Fruit fly (Drosophila melanogaster) whole organism, embryonic: Measurements from ENCODE around the gene CG32281.

Experiments
- Asciz ChIP-seq: fragments of 200-800 bp; sonication (Bioruptor generic); optimal IDR thresholded peaks from 2 replicates; lab custom pipeline; 2017; ENCODE audit warnings: missing biosample characterization, mild to moderate bottlenecking, missing genetic modification characterization, missing genetic modification reagents
- CG15601 ChIP-seq: fragments of 200-800 bp; sonication (Bioruptor generic); optimal IDR thresholded peaks from 3 replicates; lab custom pipeline; 2019; ENCODE audit warnings: missing biosample characterization, mild to moderate bottlenecking, missing genetic modification characterization, moderate library complexity
- CG3726 ChIP-seq: fragments of 200-800 bp; sonication (Bioruptor generic); IDR thresholded peaks from 3 replicates; pipeline ENCODE4, ENCODE4 v1.3.6; 2022; ENCODE audit warnings: missing biosample characterization, missing genetic modification characterization
- Hr39 ChIP-seq: fragments of >200 bp; optimal IDR thresholded peaks from 2 replicates; lab custom pipeline; 2017
- Lpt ChIP-seq: fragments of >200 bp; optimal IDR thresholded peaks from 2 replicates; lab custom pipeline; 2018; ENCODE audit warnings: missing biosample characterization, missing genetic modification characterization
- Side ChIP-seq: fragments of 200-800 bp; sonication (Bioruptor generic); optimal IDR thresholded peaks from 2 replicates; lab custom pipeline; 2016; ENCODE audit warnings: missing biosample characterization, missing genetic modification characterization
- Sry-β ChIP-seq: fragments of 200-800 bp; sonication (Bioruptor generic); optimal IDR thresholded peaks from 2 replicates; lab custom pipeline; 2018; ENCODE audit warnings: missing biosample characterization, mild to moderate bottlenecking, missing genetic modification characterization, moderate library complexity
- ems ChIP-seq: fragments of 200-800 bp; sonication (Bioruptor generic); optimal IDR thresholded peaks from 3 replicates; lab custom pipeline; 2016; ENCODE audit warnings: missing biosample characterization, missing genetic modification characterization
- h ChIP-seq: fragments of >200 bp; optimal IDR thresholded peaks from 2 replicates; lab custom pipeline; 2017
- peb ChIP-seq: fragments of 200-800 bp; sonication (Bioruptor generic); IDR thresholded peaks from 2 replicates; pipeline ENCODE4 v1.3.6; 2022; ENCODE audit warnings: missing biosample characterization, missing genetic modification characterization
- pita ChIP-seq: fragments of 200-800 bp; sonication (Bioruptor generic); optimal IDR thresholded peaks from 2 replicates; lab custom pipeline; 2017; ENCODE audit warnings: missing biosample characterization, mild to moderate bottlenecking, missing genetic modification characterization
- sens ChIP-seq: fragments of 200-800 bp; sonication (Bioruptor generic); peaks from one replicate; lab custom pipeline; 2016; ENCODE audit warnings: missing biosample characterization, missing genetic modification characterization

DNA sequence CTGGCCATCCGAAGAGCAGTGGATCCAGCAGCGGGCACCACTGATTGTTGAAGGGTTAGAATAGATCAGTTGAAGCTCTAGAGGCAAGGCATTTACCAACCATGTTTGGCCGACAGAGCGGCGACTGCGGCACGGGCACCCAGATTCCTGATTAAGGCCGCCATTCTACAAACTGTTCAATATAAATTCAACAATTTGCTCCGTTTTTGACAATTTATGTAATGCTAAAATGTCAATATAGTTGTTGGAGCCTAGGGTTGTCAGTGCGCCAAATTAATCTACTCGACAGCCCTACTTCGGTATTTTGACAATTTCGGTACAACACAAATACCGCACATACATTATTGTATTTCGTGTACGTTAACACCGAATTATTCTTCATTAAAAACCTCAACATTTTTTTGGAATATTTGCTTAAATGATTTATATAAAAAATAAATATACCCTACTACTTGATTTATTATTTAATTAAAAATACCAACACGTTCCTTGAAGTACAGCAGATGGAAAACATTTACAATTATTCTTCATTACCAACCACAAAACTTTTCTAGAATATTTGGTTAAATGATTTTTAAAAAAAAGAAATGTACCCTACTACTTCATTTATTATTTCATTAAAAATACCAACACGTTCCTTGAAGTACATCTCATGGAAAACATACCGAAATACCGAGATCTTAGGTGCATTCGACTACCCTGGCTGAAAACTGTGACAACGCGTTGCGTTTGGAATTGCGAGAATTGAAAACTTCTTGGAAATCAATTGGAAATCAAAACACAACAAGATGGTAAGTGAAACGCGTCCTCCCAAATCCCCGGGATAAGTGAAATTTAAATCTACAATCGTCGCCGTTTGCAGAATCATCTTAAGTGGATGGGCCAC is 9.6 kb upstream of the CG32281 start, which contains the start of the genes ND-30 and CG15812:
- TF ChIP-seq Hr39 (lab: Kevin White, UChicago) = no peak
- no peak for TF ChIP-seq h (lab: Kevin White, UChicago)
- TF ChIP-seq Sry-β (GFP tag; lab: Kevin White, UChicago) = no peak
- TF ChIP-seq Asciz = no peak
- peak; percentile 87 for TF ChIP-seq sens (GFP tag; lab: Kevin White, UChicago)
- no peak for TF ChIP-seq CG3726
- TF ChIP-seq pita (GFP tag; lab: Kevin White, UChicago) = no peak
- TF ChIP-seq Lpt (GFP tag; lab: Kevin White, UChicago) = no peak
- TF ChIP-seq CG15601 = no peak
- TF ChIP-seq ems (GFP tag; lab: Kevin White, UChicago) = no peak
- no peak for TF ChIP-seq peb (GFP tag; lab: Robert Waterston, UW)
- TF ChIP-seq Side (GFP tag; lab: Kevin White, UChicago) = no peak
